Worm (Caenorhabditis elegans) whole organism, L1 larva: ENCODE measurements around the gene npp-1.

Experiments used
- ces-1 ChIP-seq: fragments of 150-350 bp; optimal IDR thresholded peaks from 2 replicates; lab custom pipeline; 2014; ENCODE audit warnings: missing biosample characterization, missing genetic modification reagents, missing genetic modification characterization
- efl-1 ChIP-seq, 4 experiments: fragments of 150-350 bp; optimal IDR thresholded peaks in 3 of 4; peaks in 1 of 4; 1 replicate in 1 of 4; 2 replicates in 3 of 4; lab custom pipeline; 2014; ENCODE audit warnings: missing biosample characterization in 2 of 4, missing genetic modification characterization in 2 of 4, missing genetic modification reagents in 2 of 4
- grh-1 ChIP-seq: fragments of 200-800 bp; sonication (Bioruptor generic); IDR thresholded peaks from 2 replicates; pipeline ENCODE4 v1.3.6; 2022; ENCODE audit warnings: missing genetic modification reagents, missing genetic modification characterization, missing compliant biosample characterization
- lin-13 ChIP-seq: fragments of 150-350 bp; optimal IDR thresholded peaks from 2 replicates; lab custom pipeline; 2014; ENCODE audit warnings: missing biosample characterization, missing genetic modification reagents, missing genetic modification characterization
- lin-35 ChIP-seq, 2 experiments: fragments of 150-350 bp; optimal IDR thresholded peaks; 2 replicates each; lab custom pipeline; 2014; ENCODE audit warnings: missing biosample characterization in 2 of 2, missing genetic modification characterization in 2 of 2, missing genetic modification reagents in 2 of 2
- lsy-2 ChIP-seq, 2 experiments: fragments of 150-350 bp; optimal IDR thresholded peaks; 2 replicates each; lab custom pipeline; 2014; ENCODE audit warnings: missing biosample characterization in 2 of 2, missing genetic modification characterization in 2 of 2
- nhr-237 ChIP-seq: fragments of 150-350 bp; optimal IDR thresholded peaks from 2 replicates; lab custom pipeline; 2014; ENCODE audit warnings: missing biosample characterization, missing genetic modification characterization
- nhr-77 ChIP-seq: fragments of 150-350 bp; optimal IDR thresholded peaks from 2 replicates; lab custom pipeline; 2014; ENCODE audit warnings: missing biosample characterization, missing genetic modification characterization
- nhr-85 ChIP-seq: sonication (generic microtip); peaks from one replicate; lab custom pipeline; 2016; ENCODE audit warnings: missing genetic modification characterization, inconsistent platforms, missing compliant biosample characterization
- pqm-1 ChIP-seq: sonication (generic microtip); optimal IDR thresholded peaks from 3 replicates; lab custom pipeline; 2017; ENCODE audit warnings: missing biosample characterization, missing genetic modification characterization
- unc-98 ChIP-seq: fragments of 200-800 bp; sonication (Bioruptor generic); IDR thresholded peaks from 2 replicates; pipeline ENCODE4 v1.3.6; 2022; ENCODE audit warnings: missing genetic modification characterization, missing compliant biosample characterization

- TF ChIP-seq grh-1 (GFP tag; lab: Robert Waterston, UW) (no peak), unc-98 (GFP tag; lab: Robert Waterston, UW) (no peak), pqm-1 (tag; lab: Kevin White, UChicago) (no peak), nhr-237 (tag; lab: Kevin White, UChicago) (no peak), lsy-2 (tag; optimal IDR thresholded peaks at IDR 0.05; lab: Kevin White, UChicago) (no peak), nhr-77 (no peak), ces-1 (GFP tag; lab: Kevin White, UChicago) (no peak), lin-35 (GFP tag; optimal IDR thresholded peaks at IDR 0.05; lab: Kevin White, UChicago) (no peak), efl-1 (optimal IDR thresholded peaks at IDR 0.05; lab: Kevin White, UChicago) (no peak), efl-1 (GFP tag; optimal IDR thresholded peaks at IDR 0.05 in 1 of 2; lab: Kevin White, UChicago) (no peak), lin-13 (no peak), nhr-85 (no peak)
These were observed 36.8 kb downstream of the npp-1 start, which contains the start of gene ssp-32 for ce11 chrIV:9895088-9895487.
